Fruit fly (Drosophila melanogaster) ovary, adult (tissue): ENCODE measurements around the gene arg.
A peak's percentile ranks its signal among the peaks of the same experiment; 100 is the strongest.
"Not testable (repeated sequence)": the region's sequence is repeated elsewhere in the genome, so short reads cannot be mapped to it uniquely, and the experiment has no call there.

Source experiments
- CG17801 ChIP-seq: fragments of 200-800 bp; optimal IDR thresholded peaks from 2 replicates; lab custom pipeline; 2019; ENCODE audit warnings: missing biosample characterization, mild to moderate bottlenecking, missing genetic modification characterization, moderate library complexity; ENCODE audit not compliant: partially characterized antibody

The arg gene

DNA sequence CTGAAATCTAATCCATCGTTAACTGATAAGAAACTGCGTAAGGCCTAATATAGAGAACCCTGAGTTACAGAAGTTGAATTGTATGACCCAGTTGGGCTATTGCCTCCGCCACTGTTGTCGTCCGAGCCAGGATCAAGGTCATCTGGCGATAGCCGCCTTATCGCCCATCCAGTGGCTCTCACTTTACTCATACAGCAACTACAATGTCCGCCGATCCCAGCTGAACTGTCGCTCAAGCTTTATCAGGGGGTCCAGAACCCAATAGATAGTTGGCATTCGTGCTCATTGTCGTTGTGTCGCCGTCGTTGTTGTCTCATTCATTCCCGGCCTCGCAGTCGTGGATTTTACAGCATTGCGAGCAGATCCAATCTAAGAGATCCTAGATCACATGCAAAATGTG is at the start of gene arg:
TSS of gene arg (plus strand) at position 319 of the 400 bp plus-strand sequence.
- no peak for TF ChIP-seq CG17801 (GFP tag; lab: Kevin White, UChicago)

DNA sequence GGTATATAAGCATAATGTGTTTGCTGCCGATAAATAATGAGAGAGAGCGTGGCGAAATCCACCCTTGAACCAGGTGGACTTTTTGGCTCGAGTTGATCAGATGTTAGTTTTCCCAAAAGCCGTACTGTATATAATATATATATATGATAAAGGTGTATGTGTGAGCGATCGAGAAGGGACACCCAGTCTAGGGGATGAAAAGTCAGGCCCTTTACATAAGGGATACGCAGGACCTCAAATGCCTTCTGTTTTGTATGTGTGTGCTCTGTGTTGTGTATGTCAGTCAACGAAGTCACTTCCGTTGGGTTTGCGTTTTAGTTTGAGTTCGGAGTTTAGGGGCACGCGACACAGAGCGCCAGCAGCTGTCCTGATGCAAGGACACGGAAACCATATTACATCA is 48.8 kb upstream of the arg start, which contains the start of gene ase:
TSS of gene ase (plus strand) at position 301 of the 400 bp plus-strand sequence.
- TF ChIP-seq CG17801 (GFP tag; lab: Kevin White, UChicago) = no peak

DNA sequence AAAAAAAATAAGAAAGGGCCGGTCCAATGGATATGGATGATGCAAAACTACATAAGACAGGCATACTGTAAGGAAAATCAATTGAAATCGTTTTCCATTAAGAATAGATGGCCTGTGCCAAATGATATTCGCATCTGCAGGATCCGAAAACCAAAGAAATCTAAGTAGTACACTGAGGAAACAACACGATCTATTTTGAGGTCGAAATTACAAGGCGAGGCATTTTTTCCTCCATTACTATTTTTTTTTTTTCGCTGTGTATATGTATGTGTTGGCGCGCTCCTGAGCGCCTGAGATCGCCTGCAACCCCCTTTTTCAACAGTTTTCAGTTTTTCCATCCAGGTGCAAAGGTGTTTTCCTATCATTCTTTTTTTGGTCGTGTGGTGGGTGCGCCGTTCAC is 45.3 kb upstream of the arg start:
- TF ChIP-seq CG17801 (GFP tag; lab: Kevin White, UChicago) = no peak

DNA sequence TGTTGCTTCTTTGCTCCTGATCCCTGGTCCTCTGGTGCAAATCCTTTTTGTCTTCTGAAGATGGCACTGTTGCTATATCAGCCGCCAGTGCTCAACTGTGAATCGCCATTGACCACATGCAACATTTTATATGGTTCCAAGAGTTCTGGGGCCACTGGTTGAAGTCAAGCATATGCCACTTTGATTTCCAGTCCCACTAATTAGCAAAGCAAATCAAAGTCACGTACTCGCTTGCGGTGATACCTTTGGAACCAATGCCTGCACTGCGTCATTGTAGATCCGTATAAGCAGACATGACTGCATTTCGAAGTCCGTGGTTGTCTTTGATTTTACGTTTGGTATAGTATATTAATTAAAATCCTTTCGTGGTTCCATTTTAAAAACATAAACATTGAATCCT is 40.0 kb upstream of the arg start, which contains the start of gene Cyp4g1:
TSS of gene Cyp4g1 (minus strand) at position 101 of the 400 bp plus-strand sequence.
- no peak for TF ChIP-seq CG17801 (GFP tag; lab: Kevin White, UChicago)

DNA sequence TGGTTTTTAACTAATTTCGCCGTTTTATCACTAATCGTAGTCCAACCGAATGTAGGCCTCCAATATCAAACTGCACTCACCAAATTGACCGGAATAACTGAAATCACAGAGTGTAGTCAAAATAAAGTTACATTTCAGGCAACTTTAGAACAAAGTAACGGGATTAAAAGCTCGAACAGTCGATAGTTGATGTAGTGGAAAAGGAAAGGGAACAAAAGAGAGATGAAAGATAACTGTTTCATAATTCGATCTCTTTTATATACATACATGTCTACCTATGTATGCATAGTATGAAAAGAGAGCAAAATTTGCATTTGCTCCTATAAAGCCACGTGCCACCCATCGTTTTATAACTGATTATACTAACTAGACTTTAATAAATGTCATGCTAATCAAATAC is 38.6 kb upstream of the arg start, which contains the start of gene CG32816:
TSS of gene CG32816 (minus strand) at position 101 of the 400 bp plus-strand sequence.
- TF ChIP-seq CG17801 (GFP tag; lab: Kevin White, UChicago) = no peak

DNA sequence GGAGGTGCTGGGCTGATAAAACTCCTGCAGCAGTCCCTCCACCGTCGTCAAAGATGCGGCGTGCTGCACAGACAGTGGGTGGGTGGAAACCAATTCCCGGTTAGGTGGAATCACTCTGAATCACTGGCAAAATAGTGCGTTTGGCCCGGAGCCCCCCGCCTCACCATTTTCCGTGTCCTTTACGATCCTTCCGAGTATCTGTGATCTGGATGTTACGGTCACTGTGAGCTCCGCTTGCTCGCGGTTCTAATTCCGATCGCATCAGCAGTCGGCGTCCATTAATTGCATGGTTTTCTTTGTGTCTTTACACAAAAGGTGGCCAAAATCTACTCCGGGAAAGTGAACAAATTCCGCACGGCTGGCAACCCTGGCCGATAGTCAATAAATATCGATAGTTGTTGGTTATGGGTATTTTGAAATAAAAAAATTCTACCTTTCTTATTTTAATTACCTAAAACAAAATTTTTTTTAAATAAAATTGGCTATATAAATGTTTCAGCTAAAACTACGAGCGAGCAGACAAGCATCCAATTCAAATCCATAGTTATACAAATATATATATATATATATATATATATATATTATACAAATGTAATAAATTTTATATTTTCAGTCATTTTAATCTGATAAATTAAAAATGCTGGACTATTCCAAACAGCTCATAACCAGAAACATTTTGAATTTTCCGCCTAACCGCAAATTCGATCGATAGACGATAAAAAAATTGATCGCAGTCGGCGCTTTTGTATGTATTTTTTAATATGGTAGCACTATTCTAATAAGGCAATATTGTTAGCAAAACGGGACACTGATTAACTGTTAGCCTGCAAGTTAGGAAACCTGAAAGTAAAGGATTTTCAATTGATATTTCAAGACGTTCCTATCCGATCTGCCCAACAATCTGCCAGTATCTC is 32.7 kb upstream of the arg start, which contains the start of the genes ebo and CG13373:
TSS of gene ebo (minus strand) at position 350 of the 914 bp plus-strand sequence.
TSS of gene CG13373 (plus strand) at position 755 of the 914 bp plus-strand sequence.
- TF ChIP-seq CG17801 (GFP tag; lab: Kevin White, UChicago) = peak; percentile 69

DNA sequence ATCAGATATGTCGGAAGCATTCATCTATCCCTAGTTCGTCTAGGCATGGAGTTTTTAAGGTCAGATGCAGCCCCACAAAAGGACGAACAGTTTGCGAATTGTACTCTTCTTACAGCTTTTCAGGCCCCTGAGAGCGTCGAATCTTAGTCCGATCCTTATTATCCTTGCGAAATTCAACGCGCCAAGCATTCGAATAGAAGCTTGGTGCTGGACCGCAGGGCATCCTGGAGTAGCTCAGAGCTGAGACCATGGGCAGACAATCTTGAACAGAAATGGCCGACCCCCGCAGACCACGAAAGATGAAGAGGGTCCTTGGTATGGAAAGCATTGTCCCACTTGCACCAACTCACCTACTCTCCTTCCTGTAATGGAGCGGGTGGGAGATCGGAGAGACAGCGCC is 30.5 kb upstream of the arg start, which contains the start of gene CG32817:
TSS of gene CG32817 (plus strand) at position 301 of the 400 bp plus-strand sequence.
- TF ChIP-seq CG17801 (GFP tag; lab: Kevin White, UChicago) = no peak

DNA sequence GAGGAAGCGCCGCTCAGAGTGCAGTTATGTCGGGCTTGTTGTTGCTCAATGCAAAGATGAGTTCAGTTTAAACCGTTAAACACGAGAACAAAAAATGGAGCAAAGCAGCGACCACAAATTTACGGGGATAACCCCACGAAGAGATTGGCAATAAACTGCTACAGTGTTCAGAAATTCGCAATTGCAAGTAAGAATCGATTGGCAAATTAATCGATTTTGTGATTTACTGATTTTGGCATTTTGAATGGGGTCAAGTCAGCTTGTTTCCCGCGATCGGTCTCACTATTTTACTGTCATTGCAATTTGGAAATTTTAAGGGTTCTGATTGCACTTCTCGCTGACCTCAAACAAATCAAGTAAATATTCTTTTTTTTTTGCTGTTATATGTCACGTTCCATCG is 27.6 kb upstream of the arg start, which contains the start of gene CG3176:
TSS of gene CG3176 (plus strand) at position 221 of the 400 bp plus-strand sequence.
- not testable (repeated sequence) for TF ChIP-seq CG17801 (GFP tag; lab: Kevin White, UChicago)

DNA sequence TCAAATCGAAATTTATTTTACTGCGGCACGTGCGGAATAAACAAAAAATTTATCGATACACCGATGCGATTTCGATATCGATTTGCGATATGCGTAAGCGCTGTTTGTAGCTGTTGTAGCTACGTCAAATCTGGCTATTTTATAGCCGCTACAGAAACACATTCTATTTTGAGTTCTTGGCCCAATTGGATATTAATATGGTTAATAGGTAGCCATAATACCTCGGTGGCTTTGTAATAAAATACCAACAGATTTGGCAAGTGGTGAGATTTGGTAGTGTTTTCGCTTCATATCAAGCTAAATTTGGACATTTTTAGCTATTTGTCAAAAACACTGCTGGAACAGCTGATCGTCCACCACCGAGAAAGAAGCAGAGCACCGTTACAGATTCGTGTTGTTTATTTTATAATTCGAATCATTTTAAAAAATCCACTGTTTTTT is 21.7 kb upstream of the arg start, which contains the start of the genes CG18273 and CG3156:
TSS of gene CG18273 (minus strand) at position 65 of the 441 bp plus-strand sequence.
TSS of gene CG3156 (plus strand) at position 362 of the 441 bp plus-strand sequence.
- peak; percentile 41 for TF ChIP-seq CG17801 (GFP tag; lab: Kevin White, UChicago)

DNA sequence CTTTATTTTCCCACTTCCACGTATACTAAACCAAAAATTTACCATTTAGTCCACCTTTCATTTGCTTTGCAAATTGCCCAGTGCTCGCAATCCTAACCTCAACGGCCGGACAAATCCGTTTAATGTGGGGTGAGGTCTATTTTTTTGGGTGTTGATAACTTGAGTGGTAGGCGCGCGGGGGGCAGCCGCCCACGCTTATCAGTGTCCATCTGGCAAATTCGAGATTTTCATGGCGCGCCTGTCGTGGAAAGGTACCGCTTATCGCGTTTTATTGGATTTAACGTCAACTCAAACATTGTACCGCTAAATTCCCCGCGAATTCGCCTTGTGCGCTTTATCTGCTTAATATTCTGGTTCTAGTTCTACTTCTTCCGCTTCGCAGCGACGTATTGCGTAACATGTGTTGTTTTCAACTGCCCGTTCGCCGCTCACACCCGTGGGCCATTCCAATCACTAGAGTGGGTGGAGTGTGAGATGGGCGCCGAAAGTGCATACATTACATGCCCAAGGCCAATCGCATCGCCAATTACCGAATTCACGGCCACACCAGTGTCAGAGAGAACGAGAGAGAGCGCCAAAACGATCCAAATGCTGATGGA is 16.4 kb upstream of the arg start:
- no peak for TF ChIP-seq CG17801 (GFP tag; lab: Kevin White, UChicago)

DNA sequence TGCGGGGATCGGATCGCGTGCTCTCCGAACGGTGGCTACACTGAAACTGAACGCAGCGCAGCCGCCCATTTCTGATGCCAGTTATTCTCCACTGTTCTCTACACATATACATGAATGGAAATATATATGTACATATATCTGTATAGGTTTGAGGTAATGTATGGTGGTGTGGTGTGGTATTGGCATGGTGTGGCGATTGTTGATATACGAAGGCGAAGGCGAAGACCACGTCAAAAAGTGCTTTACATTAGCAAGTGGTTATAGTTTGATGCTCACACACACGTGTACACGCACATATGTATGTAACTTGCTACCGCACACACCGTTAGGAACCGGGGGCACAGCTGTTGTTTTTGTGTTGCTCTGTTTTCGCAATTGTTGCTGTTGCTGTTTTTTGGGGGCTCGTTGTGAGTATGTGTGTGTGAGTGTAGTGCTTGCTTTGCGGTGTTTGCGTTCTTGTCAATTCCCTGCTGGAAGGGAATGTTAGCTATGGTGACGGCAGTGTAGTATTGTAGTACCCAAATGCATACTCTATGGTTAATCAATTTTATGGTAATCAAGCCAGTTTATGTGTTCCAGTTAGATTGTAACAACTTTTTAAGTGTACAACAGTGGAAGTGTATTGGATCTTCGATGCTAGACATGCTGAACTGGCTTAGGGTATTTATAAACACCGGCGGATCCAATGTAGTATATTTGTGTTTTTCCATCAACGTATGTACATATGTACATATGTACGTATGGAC is 15.6 kb upstream of the arg start, which contains the start of gene CG17896:
TSS of gene CG17896 (minus strand) at position 51 of the 746 bp plus-strand sequence.
- TF ChIP-seq CG17801 (GFP tag; lab: Kevin White, UChicago) = peak; percentile 97

DNA sequence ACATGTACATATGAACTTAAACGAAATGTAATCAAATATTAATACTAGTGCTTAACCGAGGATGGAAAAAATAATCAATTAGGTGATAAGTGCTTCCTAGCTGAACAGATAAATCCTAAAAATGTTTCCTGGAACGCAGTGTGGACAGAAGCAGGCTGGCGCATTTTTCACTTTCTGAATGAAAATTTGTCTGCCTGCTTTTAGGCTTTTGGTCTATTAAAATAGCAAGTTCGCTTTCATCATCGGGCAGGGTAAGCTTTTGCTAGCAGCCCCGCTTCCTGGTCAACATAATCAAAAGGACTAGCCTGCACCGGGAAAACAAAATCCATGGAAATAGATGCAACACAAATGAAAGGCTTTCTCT is 15.1 kb upstream of the arg start:
- TF ChIP-seq CG17801 (GFP tag; lab: Kevin White, UChicago) = no peak

DNA sequence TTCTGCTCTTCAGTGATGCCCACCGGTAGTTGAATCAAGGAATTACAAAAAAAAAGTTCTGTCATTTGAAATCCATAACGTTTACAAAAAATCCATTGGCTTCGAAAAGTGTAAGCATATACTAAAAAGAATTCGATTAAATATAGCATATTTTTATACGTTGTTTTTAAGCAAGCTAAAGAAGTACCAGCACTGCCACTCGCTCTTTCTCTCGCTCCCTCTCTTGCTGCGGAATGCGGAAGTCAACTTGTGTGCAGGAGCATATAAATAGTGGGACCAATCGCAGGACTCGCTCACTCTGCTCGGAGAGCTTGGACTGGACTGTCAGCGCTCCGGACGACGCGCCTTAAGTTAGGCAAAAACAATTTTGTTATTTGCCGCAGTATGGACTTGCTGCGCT is 14.6 kb upstream of the arg start, which contains the start of gene CG17778:
TSS of gene CG17778 (plus strand) at position 8 of the 400 bp plus-strand sequence.
- TF ChIP-seq CG17801 (GFP tag; lab: Kevin White, UChicago) = no peak

DNA sequence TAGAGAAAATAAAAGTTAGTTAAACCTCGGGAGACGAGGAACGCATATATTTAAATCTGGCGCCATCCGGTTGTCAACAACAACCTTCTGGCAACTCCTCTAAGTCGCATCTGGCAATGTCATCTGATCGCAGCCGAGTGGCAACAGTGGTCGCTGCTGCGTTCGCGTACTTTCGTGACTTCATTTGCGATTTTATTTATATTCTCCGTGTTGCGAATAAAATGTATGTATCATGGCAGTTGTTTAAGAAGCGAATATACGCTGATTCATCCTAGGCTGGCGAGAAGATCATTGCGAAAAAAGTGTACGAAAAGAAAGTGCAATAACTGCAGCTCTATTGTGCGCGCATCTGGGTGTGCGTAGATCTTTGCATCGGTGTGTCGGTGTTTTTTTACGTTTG is 12.9 kb upstream of the arg start, which contains the start of gene svr:
TSS of gene svr (plus strand) at position 121 of the 400 bp plus-strand sequence.
- TF ChIP-seq CG17801 (GFP tag; lab: Kevin White, UChicago) = peak; percentile 48
